Fruit fly (Drosophila melanogaster) whole organism, adult: ENCODE data around the gene CG14965.

Source experiments
- CG12768 ChIP-seq: fragments of 200-800 bp; sonication (Bioruptor generic); optimal IDR thresholded peaks from 2 replicates; lab custom pipeline; 2017; ENCODE audit warnings: missing biosample characterization, missing genetic modification characterization, mild to moderate bottlenecking, moderate library complexity, missing genetic modification reagents
- CG1620 ChIP-seq: fragments of 200-800 bp; sonication (Bioruptor generic); optimal IDR thresholded peaks from 2 replicates; lab custom pipeline; 2016; ENCODE audit warnings: missing biosample characterization, missing genetic modification characterization
- CG33017 ChIP-seq: fragments of 200-800 bp; sonication (Bioruptor generic); optimal IDR thresholded peaks from 2 replicates; lab custom pipeline; 2018; ENCODE audit warnings: missing biosample characterization, mild to moderate bottlenecking, missing genetic modification characterization, moderate library complexity
- CG7101 ChIP-seq: fragments of 200-800 bp; sonication (Bioruptor generic); optimal IDR thresholded peaks from 2 replicates; lab custom pipeline; 2018; ENCODE audit warnings: missing biosample characterization, mild to moderate bottlenecking, missing genetic modification characterization, moderate library complexity
- Crg-1 ChIP-seq: fragments of 200-800 bp; sonication (Bioruptor generic); optimal IDR thresholded peaks from 2 replicates; lab custom pipeline; 2016; ENCODE audit warnings: missing biosample characterization, missing genetic modification characterization
- Hr96 ChIP-seq: fragments of 200-800 bp; sonication (Bioruptor generic); optimal IDR thresholded peaks from 2 replicates; lab custom pipeline; 2016; ENCODE audit warnings: missing biosample characterization, missing genetic modification characterization
- bab1 ChIP-seq: fragments of 200-800 bp; sonication (Bioruptor generic); optimal IDR thresholded peaks from 3 replicates; lab custom pipeline; 2019; ENCODE audit warnings: missing biosample characterization, mild to moderate bottlenecking, missing genetic modification characterization, moderate library complexity
- kay ChIP-seq: fragments of 200-800 bp; sonication (Bioruptor generic); peaks from one replicate; lab custom pipeline; 2016; ENCODE audit warnings: missing biosample characterization, missing genetic modification characterization, borderline replicate concordance
- ovo ChIP-seq: fragments of 200-800 bp; sonication (Bioruptor generic); optimal IDR thresholded peaks from 2 replicates; lab custom pipeline; 2016; ENCODE audit warnings: missing biosample characterization, missing genetic modification characterization
- toe ChIP-seq: fragments of 200-800 bp; sonication (Bioruptor generic); optimal IDR thresholded peaks from 2 replicates; lab custom pipeline; 2016; ENCODE audit warnings: missing biosample characterization, missing genetic modification characterization

- TF ChIP-seq CG7101 (tag; lab: Kevin White, UChicago) (peak; percentile 50), kay (GFP tag; lab: Kevin White, UChicago) (no peak), toe (GFP tag; lab: Kevin White, UChicago) (peak; percentile 23), CG12768 (GFP tag; lab: Kevin White, UChicago) (no peak), Hr96 (GFP tag; lab: Kevin White, UChicago) (no peak), ovo (GFP tag; lab: Kevin White, UChicago) (peak; percentile 54), bab1 (peak; percentile 80), Crg-1 (GFP tag; lab: Kevin White, UChicago) (no peak), CG1620 (peak; percentile 32), CG33017 (tag; lab: Kevin White, UChicago) (peak; percentile 6)
Measured at dm6 chr3L:3197464-3197863, 5.2 kb upstream of the CG14965 start, which contains the start of gene CG14966.
